Worm (Caenorhabditis elegans) whole organism, L4 larva: ENCODE data around the gene H37A05.2.
A peak's percentile ranks its signal among the peaks of the same experiment; 100 is the strongest.

Experiments
- F10B5.3 ChIP-seq: sonication (generic microtip); optimal IDR thresholded peaks from 2 replicates; lab custom pipeline; 2016; ENCODE audit warnings: mild to moderate bottlenecking, missing genetic modification characterization, missing compliant biosample characterization
- F26F4.8 ChIP-seq: fragments of 200-800 bp; sonication (Bioruptor generic); conservative IDR thresholded peaks from 2 replicates; pipeline ENCODE4 v1.3.6; 2022; ENCODE audit warnings: missing genetic modification characterization, missing compliant biosample characterization
- F37D6.2 ChIP-seq: sonication (generic microtip); optimal IDR thresholded peaks from 2 replicates; lab custom pipeline; 2016; ENCODE audit warnings: mild to moderate bottlenecking, missing genetic modification characterization, missing compliant biosample characterization
- T26A8.4 ChIP-seq: fragments of 200-800 bp; sonication (Bioruptor generic); IDR thresholded peaks from 2 replicates; pipeline ENCODE4 v1.3.6; 2022; ENCODE audit warnings: missing genetic modification characterization, missing compliant biosample characterization
- Y48G9A.11 ChIP-seq: fragments of 200-800 bp; sonication (Bioruptor generic); IDR thresholded peaks from 2 replicates; pipeline ENCODE4 v1.3.6; 2022; ENCODE audit warnings: missing genetic modification reagents, missing genetic modification characterization, missing compliant biosample characterization
- ZK546.5 ChIP-seq, 2 experiments: sonication (generic microtip); optimal IDR thresholded peaks; 2 replicates each; lab custom pipeline; 2017; ENCODE audit warnings: missing biosample characterization in 2 of 2, missing genetic modification characterization in 2 of 2
- ama-1 ChIP-seq: fragments of 150-350 bp; optimal IDR thresholded peaks from 2 replicates; lab custom pipeline; 2014; ENCODE audit warnings: inconsistent platforms, mixed read lengths
- arid-1 ChIP-seq: fragments of 200-800 bp; sonication (Bioruptor generic); conservative IDR thresholded peaks from 2 replicates; pipeline ENCODE4 v1.3.6; 2022; ENCODE audit warnings: missing genetic modification reagents, missing genetic modification characterization, missing compliant biosample characterization
- ceh-32 ChIP-seq: sonication (generic microtip); optimal IDR thresholded peaks from 2 replicates; lab custom pipeline; 2016; ENCODE audit warnings: mild to moderate bottlenecking, missing genetic modification characterization, missing compliant biosample characterization; ENCODE audit not compliant: poor library complexity
- ceh-44 ChIP-seq: fragments of 200-800 bp; sonication (Bioruptor generic); IDR thresholded peaks from 2 replicates; pipeline ENCODE4 v1.3.6; 2022; ENCODE audit warnings: missing genetic modification reagents, missing genetic modification characterization, missing compliant biosample characterization
- ceh-62 ChIP-seq: sonication (generic microtip); optimal IDR thresholded peaks from 2 replicates; lab custom pipeline; 2017; ENCODE audit warnings: missing biosample characterization, missing genetic modification characterization
- cey-2 ChIP-seq: sonication (generic microtip); optimal IDR thresholded peaks from 3 replicates; lab custom pipeline; 2017; ENCODE audit warnings: missing genetic modification characterization, mild to moderate bottlenecking, missing compliant biosample characterization, antibody characterized with exemption, borderline replicate concordance; ENCODE audit not compliant: insufficient read depth
- daf-16 ChIP-seq, 3 experiments: sonication (generic microtip); optimal IDR thresholded peaks; 2 replicates each; lab custom pipeline; 2016 to 2017; ENCODE audit warnings: missing genetic modification characterization in 3 of 3, missing genetic modification reagents in 3 of 3, mild to moderate bottlenecking in 2 of 3, missing compliant biosample characterization in 2 of 3, missing biosample characterization in 1 of 3, moderate library complexity in 1 of 3
- daf-19 ChIP-seq: fragments of 200-800 bp; sonication (Bioruptor generic); conservative IDR thresholded peaks from 2 replicates; pipeline ENCODE4 v1.3.6; 2022; ENCODE audit warnings: missing genetic modification characterization, missing compliant biosample characterization
- daf-8 ChIP-seq: fragments of 200-800 bp; sonication (Bioruptor generic); IDR thresholded peaks from 2 replicates; pipeline ENCODE4 v1.3.6; 2022; ENCODE audit warnings: missing genetic modification characterization, missing compliant biosample characterization
- dmd-6 ChIP-seq: fragments of 200-800 bp; sonication (Bioruptor generic); IDR thresholded peaks from 2 replicates; pipeline ENCODE4 v1.3.6; 2022; ENCODE audit warnings: missing genetic modification reagents, missing genetic modification characterization, missing compliant biosample characterization
- dmd-9 ChIP-seq: fragments of 200-800 bp; sonication (Bioruptor generic); IDR thresholded peaks from 2 replicates; pipeline ENCODE4 v1.3.6; 2022; ENCODE audit warnings: missing genetic modification reagents, missing genetic modification characterization, missing compliant biosample characterization
- dve-1 ChIP-seq: sonication (generic microtip); optimal IDR thresholded peaks from 2 replicates; lab custom pipeline; 2017; ENCODE audit warnings: antibody characterized with exemption, mild to moderate bottlenecking, missing genetic modification characterization, missing compliant biosample characterization; ENCODE audit not compliant: insufficient read depth
- egl-27 ChIP-seq: sonication (generic microtip); optimal IDR thresholded peaks from 3 replicates; lab custom pipeline; 2017; ENCODE audit warnings: missing biosample characterization, missing genetic modification reagents, missing genetic modification characterization
- fos-1 ChIP-seq: fragments of 150-350 bp; optimal IDR thresholded peaks from 2 replicates; lab custom pipeline; 2014; ENCODE audit warnings: missing biosample characterization, missing genetic modification characterization
- hlh-11 ChIP-seq: fragments of 200-800 bp; sonication (Bioruptor generic); optimal IDR thresholded peaks from 2 replicates; lab custom pipeline; 2018; ENCODE audit warnings: mild to moderate bottlenecking, missing genetic modification characterization, missing compliant biosample characterization
- hmg-1.1 ChIP-seq: fragments of 200-800 bp; sonication (Bioruptor generic); IDR thresholded peaks from 2 replicates; pipeline ENCODE4 v1.3.6; 2022; ENCODE audit warnings: missing genetic modification reagents, missing genetic modification characterization, missing compliant biosample characterization
- lin-15B ChIP-seq: fragments of 150-350 bp; sonication (generic microtip); optimal IDR thresholded peaks from 3 replicates; lab custom pipeline; 2014; ENCODE audit warnings: missing biosample characterization, missing genetic modification characterization
- madf-5 ChIP-seq, 2 experiments: fragments of 200-800 bp; sonication (Bioruptor generic); IDR thresholded peaks; 2 replicates each; pipeline ENCODE4 v1.3.6; 2022; ENCODE audit warnings: missing compliant biosample characterization in 2 of 2, missing genetic modification characterization in 2 of 2
- mdl-1 ChIP-seq, 2 experiments: fragments of 150-350 bp in 1 of 2; sonication (generic microtip) in 1 of 2; optimal IDR thresholded peaks; 2 replicates each; lab custom pipeline; 2014 to 2017; ENCODE audit warnings: missing biosample characterization in 2 of 2, missing genetic modification characterization in 2 of 2
- mdt-29 ChIP-seq: fragments of 200-800 bp; sonication (Bioruptor generic); IDR thresholded peaks from 2 replicates; pipeline ENCODE4 v1.3.6; 2022; ENCODE audit warnings: missing genetic modification reagents, missing genetic modification characterization, missing compliant biosample characterization
- mep-1 ChIP-seq: fragments of 150-350 bp; sonication (generic microtip); optimal IDR thresholded peaks from 3 replicates; lab custom pipeline; 2014; ENCODE audit warnings: missing biosample characterization, missing genetic modification characterization
- nhr-10 ChIP-seq: fragments of 150-350 bp; optimal IDR thresholded peaks from 2 replicates; lab custom pipeline; 2014; ENCODE audit warnings: missing biosample characterization, missing genetic modification characterization
- nhr-102 ChIP-seq: sonication (generic microtip); optimal IDR thresholded peaks from 2 replicates; lab custom pipeline; 2016; ENCODE audit warnings: mild to moderate bottlenecking, missing genetic modification characterization, moderate library complexity, missing compliant biosample characterization
- nhr-237 ChIP-seq: sonication (generic microtip); optimal IDR thresholded peaks from 2 replicates; lab custom pipeline; 2017; ENCODE audit warnings: missing biosample characterization, missing genetic modification characterization
- nhr-41 ChIP-seq: fragments of 200-800 bp; sonication (Bioruptor generic); IDR thresholded peaks from 2 replicates; pipeline ENCODE4 v1.3.6; 2022; ENCODE audit warnings: missing genetic modification reagents, missing genetic modification characterization, missing compliant biosample characterization
- nhr-6 ChIP-seq: fragments of 150-350 bp; optimal IDR thresholded peaks from 2 replicates; lab custom pipeline; 2014; ENCODE audit warnings: missing biosample characterization, missing genetic modification characterization
- nhr-76 ChIP-seq: fragments of 150-350 bp; optimal IDR thresholded peaks from 2 replicates; lab custom pipeline; 2014; ENCODE audit warnings: missing biosample characterization, missing genetic modification characterization
- nhr-77 ChIP-seq: fragments of 150-350 bp; optimal IDR thresholded peaks from 2 replicates; lab custom pipeline; 2014; ENCODE audit warnings: missing biosample characterization, missing genetic modification characterization
- php-3 ChIP-seq: fragments of 200-800 bp; sonication (Bioruptor generic); IDR thresholded peaks from 2 replicates; pipeline ENCODE4 v1.3.6; 2022; ENCODE audit warnings: missing genetic modification reagents, missing genetic modification characterization, missing compliant biosample characterization
- pqm-1 ChIP-seq: sonication (generic microtip); optimal IDR thresholded peaks from 2 replicates; lab custom pipeline; 2017; ENCODE audit warnings: missing biosample characterization, missing genetic modification characterization
- saeg-2 ChIP-seq: fragments of 200-800 bp; sonication (Bioruptor generic); IDR thresholded peaks from 2 replicates; pipeline ENCODE4 v1.3.6; 2022; ENCODE audit warnings: missing genetic modification reagents, missing genetic modification characterization, missing compliant biosample characterization
- set-16 ChIP-seq: fragments of 200-800 bp; sonication (Bioruptor generic); IDR thresholded peaks from 2 replicates; pipeline ENCODE4 v1.3.6; 2022; ENCODE audit warnings: missing genetic modification reagents, missing genetic modification characterization, missing compliant biosample characterization
- tra-1 ChIP-seq: fragments of 200-800 bp; sonication (Bioruptor generic); IDR thresholded peaks from 2 replicates; pipeline ENCODE4 v1.3.6; 2022; ENCODE audit warnings: missing genetic modification reagents, missing genetic modification characterization, missing compliant biosample characterization
- unc-39 ChIP-seq: sonication (generic microtip); optimal IDR thresholded peaks from 2 replicates; lab custom pipeline; 2017; ENCODE audit warnings: missing biosample characterization, missing genetic modification characterization
- unc-62 ChIP-seq, 3 experiments: fragments of 150-350 bp in 1 of 3; sonication (generic microtip); optimal IDR thresholded peaks in 2 of 3; peaks in 1 of 3; 1 replicate in 1 of 3; 2 replicates in 2 of 3; lab custom pipeline; 2014 to 2017; ENCODE audit warnings: missing biosample characterization in 3 of 3, missing genetic modification characterization in 3 of 3, missing genetic modification reagents in 3 of 3, missing genotype in 1 of 3
- vab-7 ChIP-seq: fragments of 200-800 bp; sonication (Bioruptor generic); IDR thresholded peaks from 2 replicates; pipeline ENCODE4 v1.3.6; 2022; ENCODE audit warnings: missing genetic modification reagents, missing genetic modification characterization, missing compliant biosample characterization
- zag-1 ChIP-seq: fragments of 150-350 bp; optimal IDR thresholded peaks from 2 replicates; lab custom pipeline; 2014; ENCODE audit warnings: missing biosample characterization, missing genetic modification characterization
- zfp-2 ChIP-seq: sonication (generic microtip); optimal IDR thresholded peaks from 2 replicates; lab custom pipeline; 2016; ENCODE audit warnings: mild to moderate bottlenecking, missing genetic modification characterization, missing compliant biosample characterization
- zfp-3 ChIP-seq: fragments of 200-800 bp; sonication (Bioruptor generic); conservative IDR thresholded peaks from 2 replicates; pipeline ENCODE4 v1.3.6; 2022; ENCODE audit warnings: missing genetic modification reagents, missing genetic modification characterization, missing compliant biosample characterization
- zip-2 ChIP-seq: fragments of 150-350 bp; optimal IDR thresholded peaks from 2 replicates; lab custom pipeline; 2014; ENCODE audit warnings: missing biosample characterization, missing genetic modification characterization
- ztf-7 ChIP-seq: fragments of 150-350 bp; optimal IDR thresholded peaks from 2 replicates; lab custom pipeline; 2014; ENCODE audit warnings: missing biosample characterization, missing genetic modification characterization

H37A05.2 gene

ce11 chrV:13655202-13655764, 21.2 kb upstream of the H37A05.2 start (continued):
- TF ChIP-seq nhr-76 (tag; lab: Kevin White, UChicago) (no peak), dve-1 (tag; lab: Kevin White, UChicago) (peak; percentile 56), ceh-62 (tag; lab: Kevin White, UChicago) (no peak), saeg-2 (GFP tag; lab: Robert Waterston, UW) (no peak), unc-39 (tag; lab: Kevin White, UChicago) (no peak), T26A8.4 (GFP tag; lab: Robert Waterston, UW) (no peak), F37D6.2 (no peak), daf-19 (GFP tag; lab: Robert Waterston, UW) (no peak), cey-2 (tag; lab: Kevin White, UChicago) (no peak), egl-27 (tag; lab: Kevin White, UChicago) (no peak), php-3 (GFP tag; lab: Robert Waterston, UW) (no peak), zfp-2 (tag; lab: Kevin White, UChicago) (no peak), daf-16 (GFP tag; optimal IDR thresholded peaks at IDR 0.05; lab: Kevin White, UChicago) (no peak), daf-16 (tag; optimal IDR thresholded peaks at IDR 0.05; lab: Kevin White, UChicago) (peak; percentile 50), unc-62 (GFP tag; optimal IDR thresholded peaks at IDR 0.05 in 1 of 2; lab: Kevin White, UChicago) (peak in 1 of 2 experiments; percentile 99), unc-62 (tag; optimal IDR thresholded peaks at IDR 0.05; lab: Kevin White, UChicago) (no peak), nhr-237 (tag; lab: Kevin White, UChicago) (no peak), set-16 (GFP tag; lab: Robert Waterston, UW) (peak; percentile 84), hmg-1.1 (GFP tag; lab: Robert Waterston, UW) (peak; percentile 79), mep-1 (tag; lab: Kevin White, UChicago) (peak; percentile 80), tra-1 (GFP tag; lab: Robert Waterston, UW) (no peak; the same call in 1 of the 2 replicates), ama-1 (lab: Kevin White, UChicago) (no peak), mdt-29 (no peak), nhr-6 (peak; percentile 83), nhr-10 (tag; lab: Kevin White, UChicago) (no peak), dmd-9 (GFP tag; lab: Robert Waterston, UW) (no peak), mdl-1 (tag; optimal IDR thresholded peaks at IDR 0.05; lab: Kevin White, UChicago) (peak in 1 of 2 experiments; percentile 82), ceh-32 (tag; lab: Kevin White, UChicago) (no peak), zip-2 (tag; lab: Kevin White, UChicago) (no peak), zag-1 (no peak), nhr-77 (tag; lab: Kevin White, UChicago) (no peak), arid-1 (GFP tag; lab: Robert Waterston, UW) (no peak)

- peak; percentile 9 for TF ChIP-seq hlh-11
- TF ChIP-seq dmd-6 = peak; percentile 42; the same call in 1 of the 2 replicates
- no peak for TF ChIP-seq ZK546.5 (tag; optimal IDR thresholded peaks at IDR 0.05; lab: Kevin White, UChicago)
Measured at ce11 chrV:13654394-13654792, 20.3 kb upstream of the H37A05.2 start.

- TF ChIP-seq tra-1 (GFP tag; lab: Robert Waterston, UW) (no peak; the same call in 1 of the 2 replicates), ceh-44 (GFP tag; lab: Robert Waterston, UW) (no peak), fos-1 (tag; lab: Kevin White, UChicago) (no peak), nhr-102 (tag; lab: Kevin White, UChicago) (no peak), nhr-41 (peak; percentile 53; the same call in 1 of the 2 replicates), ztf-7 (tag; lab: Kevin White, UChicago) (no peak), Y48G9A.11 (GFP tag; lab: Robert Waterston, UW) (no peak), F10B5.3 (no peak), pqm-1 (peak; percentile 16), F26F4.8 (no peak), daf-8 (GFP tag; lab: Robert Waterston, UW) (no peak), lin-15B (no peak), saeg-2 (GFP tag; lab: Robert Waterston, UW) (peak; percentile 11; the same call in 1 of the 2 replicates), nhr-77 (tag; lab: Kevin White, UChicago) (peak; percentile 35), vab-7 (GFP tag; lab: Robert Waterston, UW) (no peak), zfp-3 (GFP tag; lab: Robert Waterston, UW) (0 out of 2 replicates have a peak, but pooled peaks have one; percentile 28), nhr-10 (tag; lab: Kevin White, UChicago) (no peak), madf-5 (GFP tag; IDR thresholded peaks at IDR 0.05; lab: Robert Waterston, UW) (no peak)
Measured at ce11 chrV:13653713-13654393, 19.8 kb upstream of the H37A05.2 start, which contains the start of gene lpin-1. TSS of gene lpin-1 (minus strand) at chrV:13654129.
